Worm (Caenorhabditis elegans) whole organism, early embryonic: Measurements from ENCODE around the gene pxf-1.

Experiments
- F13C5.2 ChIP-seq: sonication (generic microtip); optimal IDR thresholded peaks from 2 replicates; lab custom pipeline; 2017; ENCODE audit warnings: mild to moderate bottlenecking, missing genetic modification characterization, inconsistent platforms, missing compliant biosample characterization
- ama-1 ChIP-seq: fragments of 150-350 bp; optimal IDR thresholded peaks from 2 replicates; lab custom pipeline; 2014
- ceh-13 ChIP-seq: fragments of 200-800 bp; sonication (Bioruptor generic); optimal IDR thresholded peaks from 2 replicates; lab custom pipeline; 2018; ENCODE audit warnings: mild to moderate bottlenecking, missing genetic modification characterization, missing compliant biosample characterization
- ets-7 ChIP-seq: sonication (generic microtip); optimal IDR thresholded peaks from 2 replicates; lab custom pipeline; 2016; ENCODE audit warnings: missing genotype, missing genetic modification characterization, missing compliant biosample characterization
- flt-1 ChIP-seq: fragments of 200-800 bp; sonication (Bioruptor generic); IDR thresholded peaks from 2 replicates; pipeline ENCODE4 v1.3.6; 2022; ENCODE audit warnings: missing genetic modification characterization, missing compliant biosample characterization
- hnd-1 ChIP-seq: sonication (generic microtip); optimal IDR thresholded peaks from 2 replicates; lab custom pipeline; 2016; ENCODE audit warnings: missing genetic modification characterization, missing compliant biosample characterization
- pes-1 ChIP-seq: fragments of 200-800 bp; sonication (Bioruptor generic); IDR thresholded peaks from 2 replicates; pipeline ENCODE4 v1.3.6; 2022; ENCODE audit warnings: missing genetic modification reagents, missing genetic modification characterization, missing compliant biosample characterization
- sea-1 ChIP-seq: fragments of 200-800 bp; sonication (Bioruptor generic); conservative IDR thresholded peaks from 2 replicates; pipeline ENCODE4 v1.3.6; 2022; ENCODE audit warnings: missing genetic modification characterization, missing compliant biosample characterization
- tbx-11 ChIP-seq: fragments of 200-800 bp; sonication (Bioruptor generic); IDR thresholded peaks from 2 replicates; pipeline ENCODE4 v1.3.6; 2022; ENCODE audit warnings: missing genetic modification characterization, missing compliant biosample characterization
- tra-4 ChIP-seq: sonication (generic microtip); optimal IDR thresholded peaks from 2 replicates; lab custom pipeline; 2017; ENCODE audit warnings: missing genetic modification characterization, missing compliant biosample characterization

ce11 chrIV:10219208-10219607 is 45.1 kb upstream of the pxf-1 start, which contains the start of gene qns-1:
- TF ChIP-seq flt-1 (GFP tag; lab: Robert Waterston, UW) = no peak
- TF ChIP-seq ceh-13 (GFP tag; lab: Kevin White, UChicago) = no peak
- TF ChIP-seq ama-1 (lab: Kevin White, UChicago) = no peak
- TF ChIP-seq tra-4 (tag; lab: Kevin White, UChicago) = no peak
- TF ChIP-seq hnd-1 = no peak
- TF ChIP-seq F13C5.2 = no peak
- TF ChIP-seq sea-1 (GFP tag; lab: Robert Waterston, UW) = no peak
- no peak for TF ChIP-seq ets-7 (tag; lab: Kevin White, UChicago)
- TF ChIP-seq pes-1 (GFP tag; lab: Robert Waterston, UW) = no peak
- TF ChIP-seq tbx-11 (GFP tag; lab: Robert Waterston, UW) = no peak
